Worm (Caenorhabditis elegans) whole organism, L4 larva: ENCODE measurements around the gene egl-36.

Experiments used
- D1046.2 ChIP-seq: fragments of 200-800 bp; sonication (Bioruptor generic); IDR thresholded peaks from 2 replicates; pipeline ENCODE4 v1.3.6; 2022; ENCODE audit warnings: missing genetic modification characterization, missing compliant biosample characterization
- F10B5.3 ChIP-seq: sonication (generic microtip); optimal IDR thresholded peaks from 2 replicates; lab custom pipeline; 2016; ENCODE audit warnings: mild to moderate bottlenecking, missing genetic modification characterization, missing compliant biosample characterization
- F26F4.8 ChIP-seq: fragments of 200-800 bp; sonication (Bioruptor generic); conservative IDR thresholded peaks from 2 replicates; pipeline ENCODE4 v1.3.6; 2022; ENCODE audit warnings: missing genetic modification characterization, missing compliant biosample characterization
- F37D6.2 ChIP-seq: sonication (generic microtip); optimal IDR thresholded peaks from 2 replicates; lab custom pipeline; 2016; ENCODE audit warnings: mild to moderate bottlenecking, missing genetic modification characterization, missing compliant biosample characterization
- F49E8.2 ChIP-seq: sonication (generic microtip); optimal IDR thresholded peaks from 2 replicates; lab custom pipeline; 2016; ENCODE audit warnings: missing compliant biosample characterization, mild to moderate bottlenecking, missing genetic modification characterization, borderline replicate concordance
- Y105C5A.15 ChIP-seq: fragments of 200-800 bp; sonication (Bioruptor generic); IDR thresholded peaks from 2 replicates; pipeline ENCODE4 v1.3.6; 2022; ENCODE audit warnings: missing genetic modification characterization, missing compliant biosample characterization
- Y75B8A.6 ChIP-seq: fragments of 200-800 bp; sonication (Bioruptor generic); IDR thresholded peaks from 2 replicates; pipeline ENCODE4 v1.3.6; 2022; ENCODE audit warnings: missing genetic modification reagents, missing genetic modification characterization, missing compliant biosample characterization
- aly-2 ChIP-seq: sonication (generic microtip); optimal IDR thresholded peaks from 2 replicates; lab custom pipeline; 2018; ENCODE audit warnings: missing biosample characterization, missing genetic modification characterization
- ama-1 ChIP-seq: fragments of 150-350 bp; optimal IDR thresholded peaks from 2 replicates; lab custom pipeline; 2014; ENCODE audit warnings: inconsistent platforms, mixed read lengths
- arid-1 ChIP-seq: fragments of 200-800 bp; sonication (Bioruptor generic); conservative IDR thresholded peaks from 2 replicates; pipeline ENCODE4 v1.3.6; 2022; ENCODE audit warnings: missing genetic modification reagents, missing genetic modification characterization, missing compliant biosample characterization
- attf-4 ChIP-seq: sonication (generic microtip); optimal IDR thresholded peaks from 3 replicates; lab custom pipeline; 2017; ENCODE audit warnings: missing biosample characterization, missing genetic modification characterization
- ceh-20 ChIP-seq: fragments of 200-800 bp; sonication (Bioruptor generic); IDR thresholded peaks from 2 replicates; pipeline ENCODE4 v1.3.6; 2022; ENCODE audit warnings: missing genetic modification reagents, missing genetic modification characterization, missing compliant biosample characterization
- ceh-28 ChIP-seq: fragments of 150-350 bp; optimal IDR thresholded peaks from 2 replicates; lab custom pipeline; 2014; ENCODE audit warnings: missing biosample characterization, missing genetic modification reagents, missing genetic modification characterization
- ceh-62 ChIP-seq: sonication (generic microtip); optimal IDR thresholded peaks from 2 replicates; lab custom pipeline; 2017; ENCODE audit warnings: missing biosample characterization, missing genetic modification characterization
- ceh-82 ChIP-seq: sonication (generic microtip); optimal IDR thresholded peaks from 2 replicates; lab custom pipeline; 2017; ENCODE audit warnings: missing biosample characterization, missing genetic modification characterization
- ces-1 ChIP-seq: fragments of 150-350 bp; sonication (generic microtip); optimal IDR thresholded peaks from 4 replicates; lab custom pipeline; 2014; ENCODE audit warnings: missing biosample characterization, missing genetic modification reagents, missing genetic modification characterization
- daf-16 ChIP-seq, 3 experiments: sonication (generic microtip); optimal IDR thresholded peaks; 2 replicates each; lab custom pipeline; 2016 to 2017; ENCODE audit warnings: missing genetic modification characterization in 3 of 3, missing genetic modification reagents in 3 of 3, mild to moderate bottlenecking in 2 of 3, missing compliant biosample characterization in 2 of 3, missing biosample characterization in 1 of 3, moderate library complexity in 1 of 3
- daf-8 ChIP-seq: fragments of 200-800 bp; sonication (Bioruptor generic); IDR thresholded peaks from 2 replicates; pipeline ENCODE4 v1.3.6; 2022; ENCODE audit warnings: missing genetic modification characterization, missing compliant biosample characterization
- dmd-8 ChIP-seq: fragments of 200-800 bp; sonication (Bioruptor generic); IDR thresholded peaks from 2 replicates; pipeline ENCODE4 v1.3.6; 2022; ENCODE audit warnings: missing genetic modification characterization, missing compliant biosample characterization
- dpl-1 ChIP-seq: fragments of 150-350 bp; optimal IDR thresholded peaks from 2 replicates; lab custom pipeline; 2014; ENCODE audit warnings: missing biosample characterization, missing genetic modification reagents, missing genetic modification characterization
- duxl-1 ChIP-seq: sonication (generic microtip); optimal IDR thresholded peaks from 2 replicates; lab custom pipeline; 2016; ENCODE audit warnings: mild to moderate bottlenecking, missing genetic modification characterization, moderate library complexity, missing compliant biosample characterization; ENCODE audit not compliant: poor library complexity
- egl-27 ChIP-seq: sonication (generic microtip); optimal IDR thresholded peaks from 3 replicates; lab custom pipeline; 2017; ENCODE audit warnings: missing biosample characterization, missing genetic modification reagents, missing genetic modification characterization
- gei-8 ChIP-seq: fragments of 200-800 bp; sonication (Bioruptor generic); optimal IDR thresholded peaks from 2 replicates; lab custom pipeline; 2018; ENCODE audit warnings: mild to moderate bottlenecking, missing genetic modification characterization, missing compliant biosample characterization
- hmg-1.1 ChIP-seq: fragments of 200-800 bp; sonication (Bioruptor generic); IDR thresholded peaks from 2 replicates; pipeline ENCODE4 v1.3.6; 2022; ENCODE audit warnings: missing genetic modification reagents, missing genetic modification characterization, missing compliant biosample characterization
- jun-1 ChIP-seq: fragments of 150-350 bp; optimal IDR thresholded peaks from 2 replicates; lab custom pipeline; 2014; ENCODE audit warnings: missing biosample characterization, missing genetic modification reagents, missing genetic modification characterization
- lim-7 ChIP-seq: fragments of 200-800 bp; sonication (Bioruptor generic); IDR thresholded peaks from 2 replicates; pipeline ENCODE4 v1.3.6; 2022; ENCODE audit warnings: missing genetic modification characterization, missing compliant biosample characterization
- lin-1 ChIP-seq: fragments of 200-800 bp; sonication (Bioruptor generic); IDR thresholded peaks from 2 replicates; pipeline ENCODE4 v1.3.6; 2022; ENCODE audit warnings: missing genetic modification reagents, missing genetic modification characterization, missing compliant biosample characterization
- lin-13 ChIP-seq: fragments of 150-350 bp; optimal IDR thresholded peaks from 2 replicates; lab custom pipeline; 2014; ENCODE audit warnings: missing biosample characterization, missing genetic modification reagents, missing genetic modification characterization
- lin-29 ChIP-seq: fragments of 200-800 bp; sonication (Bioruptor generic); IDR thresholded peaks from 2 replicates; pipeline ENCODE4 v1.3.6; 2022; ENCODE audit warnings: missing genetic modification reagents, missing genetic modification characterization, missing compliant biosample characterization
- lin-39 ChIP-seq: fragments of 150-350 bp; optimal IDR thresholded peaks from 2 replicates; lab custom pipeline; 2014; ENCODE audit warnings: missing biosample characterization, missing genetic modification reagents, missing genetic modification characterization
- madf-5 ChIP-seq, 2 experiments: fragments of 200-800 bp; sonication (Bioruptor generic); IDR thresholded peaks; 2 replicates each; pipeline ENCODE4 v1.3.6; 2022; ENCODE audit warnings: missing compliant biosample characterization in 2 of 2, missing genetic modification characterization in 2 of 2
- madf-9 ChIP-seq: fragments of 200-800 bp; sonication (Bioruptor generic); conservative IDR thresholded peaks from 2 replicates; pipeline ENCODE4 v1.3.6; 2022; ENCODE audit warnings: missing genetic modification reagents, missing genetic modification characterization, missing compliant biosample characterization
- mxl-2 ChIP-seq: fragments of 200-800 bp; sonication (Bioruptor generic); conservative IDR thresholded peaks from 2 replicates; pipeline ENCODE4 v1.3.6; 2022; ENCODE audit warnings: missing genetic modification reagents, missing genetic modification characterization, missing compliant biosample characterization
- mxl-3 ChIP-seq: fragments of 200-800 bp; sonication (Bioruptor generic); optimal IDR thresholded peaks from 2 replicates; lab custom pipeline; 2018; ENCODE audit warnings: mild to moderate bottlenecking, missing genetic modification characterization, missing compliant biosample characterization
- nhr-10 ChIP-seq: fragments of 150-350 bp; optimal IDR thresholded peaks from 2 replicates; lab custom pipeline; 2014; ENCODE audit warnings: missing biosample characterization, missing genetic modification characterization
- nhr-102 ChIP-seq: sonication (generic microtip); optimal IDR thresholded peaks from 2 replicates; lab custom pipeline; 2016; ENCODE audit warnings: mild to moderate bottlenecking, missing genetic modification characterization, moderate library complexity, missing compliant biosample characterization
- nhr-11 ChIP-seq: fragments of 150-350 bp; optimal IDR thresholded peaks from 2 replicates; lab custom pipeline; 2014; ENCODE audit warnings: missing biosample characterization, missing genetic modification characterization
- nhr-111 ChIP-seq: fragments of 200-800 bp; sonication (Bioruptor generic); optimal IDR thresholded peaks from 2 replicates; lab custom pipeline; 2018; ENCODE audit warnings: mild to moderate bottlenecking, missing genetic modification characterization, missing compliant biosample characterization
- nhr-237 ChIP-seq: sonication (generic microtip); optimal IDR thresholded peaks from 2 replicates; lab custom pipeline; 2017; ENCODE audit warnings: missing biosample characterization, missing genetic modification characterization
- nhr-48 ChIP-seq: sonication (generic microtip); optimal IDR thresholded peaks from 2 replicates; lab custom pipeline; 2016; ENCODE audit warnings: mild to moderate bottlenecking, missing genetic modification characterization, missing compliant biosample characterization
- set-16 ChIP-seq: fragments of 200-800 bp; sonication (Bioruptor generic); IDR thresholded peaks from 2 replicates; pipeline ENCODE4 v1.3.6; 2022; ENCODE audit warnings: missing genetic modification reagents, missing genetic modification characterization, missing compliant biosample characterization
- skn-1 ChIP-seq: fragments of 150-350 bp; optimal IDR thresholded peaks from 2 replicates; lab custom pipeline; 2014; ENCODE audit warnings: missing biosample characterization, missing genetic modification characterization
- snpc-1.2 ChIP-seq: fragments of 200-800 bp; sonication (Bioruptor generic); IDR thresholded peaks from 2 replicates; pipeline ENCODE4 v1.3.6; 2022; ENCODE audit warnings: missing genetic modification reagents, missing genetic modification characterization, missing compliant biosample characterization
- spr-3 ChIP-seq: fragments of 200-800 bp; sonication (Bioruptor generic); optimal IDR thresholded peaks from 2 replicates; lab custom pipeline; 2018; ENCODE audit warnings: mild to moderate bottlenecking, missing genetic modification characterization, missing compliant biosample characterization
- tra-1 ChIP-seq: fragments of 200-800 bp; sonication (Bioruptor generic); IDR thresholded peaks from 2 replicates; pipeline ENCODE4 v1.3.6; 2022; ENCODE audit warnings: missing genetic modification reagents, missing genetic modification characterization, missing compliant biosample characterization
- unc-130 ChIP-seq: sonication (generic microtip); optimal IDR thresholded peaks from 2 replicates; lab custom pipeline; 2016; ENCODE audit warnings: missing genetic modification reagents, missing genetic modification characterization, missing compliant biosample characterization
- unc-39 ChIP-seq: sonication (generic microtip); optimal IDR thresholded peaks from 2 replicates; lab custom pipeline; 2017; ENCODE audit warnings: missing biosample characterization, missing genetic modification characterization
- unc-62 ChIP-seq, 3 experiments: fragments of 150-350 bp in 1 of 3; sonication (generic microtip); optimal IDR thresholded peaks in 2 of 3; peaks in 1 of 3; 1 replicate in 1 of 3; 2 replicates in 2 of 3; lab custom pipeline; 2014 to 2017; ENCODE audit warnings: missing biosample characterization in 3 of 3, missing genetic modification characterization in 3 of 3, missing genetic modification reagents in 3 of 3, missing genotype in 1 of 3
- vab-7 ChIP-seq: fragments of 200-800 bp; sonication (Bioruptor generic); IDR thresholded peaks from 2 replicates; pipeline ENCODE4 v1.3.6; 2022; ENCODE audit warnings: missing genetic modification reagents, missing genetic modification characterization, missing compliant biosample characterization
- zfp-2 ChIP-seq: sonication (generic microtip); optimal IDR thresholded peaks from 2 replicates; lab custom pipeline; 2016; ENCODE audit warnings: mild to moderate bottlenecking, missing genetic modification characterization, missing compliant biosample characterization
- ztf-11 ChIP-seq: fragments of 150-350 bp; optimal IDR thresholded peaks from 2 replicates; lab custom pipeline; 2014; ENCODE audit warnings: missing biosample characterization, missing genetic modification characterization

Gene egl-36

ce11 chrX:10770988-10771496, 36.9 kb downstream of the egl-36 start (continued):
- TF ChIP-seq set-16 (GFP tag; lab: Robert Waterston, UW): peak; percentile 66
- TF ChIP-seq madf-5 (GFP tag; IDR thresholded peaks at IDR 0.05; lab: Robert Waterston, UW): no peak
- peak; percentile 46 for TF ChIP-seq lin-13 (GFP tag; lab: Kevin White, UChicago)
- TF ChIP-seq ceh-20 (GFP tag; lab: Robert Waterston, UW): peak; percentile 92
- no peak for TF ChIP-seq D1046.2 (GFP tag; lab: Robert Waterston, UW)
- no peak for TF ChIP-seq ceh-82 (tag; lab: Kevin White, UChicago)
- peak; percentile 71 for TF ChIP-seq lin-39 (tag; lab: Kevin White, UChicago)
- no peak for TF ChIP-seq F26F4.8 (GFP tag; lab: Robert Waterston, UW)
- peak; percentile 66 for TF ChIP-seq F37D6.2
- no peak for TF ChIP-seq ceh-62 (tag; lab: Kevin White, UChicago)
- peak; percentile 70 for TF ChIP-seq nhr-10
- peak in 1 of 2 experiments; percentile 100 for TF ChIP-seq unc-62 (GFP tag; optimal IDR thresholded peaks at IDR 0.05 in 1 of 2; lab: Kevin White, UChicago)
- no peak for TF ChIP-seq unc-62 (tag; optimal IDR thresholded peaks at IDR 0.05; lab: Kevin White, UChicago)
- no peak for TF ChIP-seq lim-7 (GFP tag; lab: Robert Waterston, UW)
- TF ChIP-seq zfp-2: no peak
- no peak for TF ChIP-seq egl-27
- no peak for TF ChIP-seq gei-8 (GFP tag; lab: Kevin White, UChicago)
- no peak for TF ChIP-seq Y105C5A.15 (GFP tag; lab: Robert Waterston, UW)
- peak; percentile 64; the same call in 1 of the 2 replicates for TF ChIP-seq hmg-1.1 (GFP tag; lab: Robert Waterston, UW)
- TF ChIP-seq lin-29 (GFP tag; lab: Robert Waterston, UW): 0 out of 2 replicates have a peak, but pooled peaks have one; percentile 45
- TF ChIP-seq snpc-1.2 (GFP tag; lab: Robert Waterston, UW): no peak
- peak; percentile 71; the same call in 1 of the 2 replicates for TF ChIP-seq lin-1 (GFP tag; lab: Robert Waterston, UW)
- no peak for TF ChIP-seq aly-2 (tag; lab: Kevin White, UChicago)
- TF ChIP-seq F49E8.2 (tag; lab: Kevin White, UChicago): no peak
- peak in 1 of 2 experiments; percentile 97 for TF ChIP-seq daf-16 (GFP tag; optimal IDR thresholded peaks at IDR 0.05; lab: Kevin White, UChicago)
- peak; percentile 85 for TF ChIP-seq daf-16 (tag; optimal IDR thresholded peaks at IDR 0.05; lab: Kevin White, UChicago)
- TF ChIP-seq unc-39 (tag; lab: Kevin White, UChicago): no peak
- TF ChIP-seq ceh-28: no peak
- peak; percentile 28 for TF ChIP-seq dpl-1 (GFP tag; lab: Kevin White, UChicago)
- no peak for TF ChIP-seq vab-7 (GFP tag; lab: Robert Waterston, UW)
- peak; percentile 92 for TF ChIP-seq nhr-11 (tag; lab: Kevin White, UChicago)
- TF ChIP-seq F10B5.3 (tag; lab: Kevin White, UChicago): no peak
- TF ChIP-seq ces-1 (GFP tag; lab: Kevin White, UChicago): peak; percentile 56
- TF ChIP-seq Y75B8A.6: no peak
- TF ChIP-seq arid-1 (GFP tag; lab: Robert Waterston, UW): no peak
- TF ChIP-seq mxl-2 (GFP tag; lab: Robert Waterston, UW): peak; percentile 84
- TF ChIP-seq nhr-48 (tag; lab: Kevin White, UChicago): peak; percentile 93
- no peak for TF ChIP-seq jun-1 (tag; lab: Kevin White, UChicago)
- no peak for TF ChIP-seq daf-8 (GFP tag; lab: Robert Waterston, UW)
- TF ChIP-seq tra-1 (GFP tag; lab: Robert Waterston, UW): peak; percentile 92
- peak; percentile 73 for TF ChIP-seq mxl-3 (GFP tag; lab: Kevin White, UChicago)
- no peak for TF ChIP-seq nhr-111 (GFP tag; lab: Kevin White, UChicago)
- no peak for TF ChIP-seq unc-130 (GFP tag; lab: Kevin White, UChicago)
- TF ChIP-seq skn-1: no peak
- TF ChIP-seq nhr-237 (tag; lab: Kevin White, UChicago): no peak
- peak; percentile 29 for TF ChIP-seq nhr-102 (tag; lab: Kevin White, UChicago)
- no peak for TF ChIP-seq duxl-1 (tag; lab: Kevin White, UChicago)
- no peak for TF ChIP-seq ama-1 (lab: Kevin White, UChicago)
- TF ChIP-seq madf-9 (GFP tag; lab: Robert Waterston, UW): 0 out of 2 replicates have a peak, but pooled peaks have one; percentile 41
- no peak for TF ChIP-seq attf-4 (tag; lab: Kevin White, UChicago)
- TF ChIP-seq dmd-8 (GFP tag; lab: Robert Waterston, UW): no peak
- no peak for TF ChIP-seq spr-3
- TF ChIP-seq ztf-11 (tag; lab: Kevin White, UChicago): no peak
